Worm (Caenorhabditis elegans): ENCODE data around the gene sdz-20.

- TF ChIP-seq dao-5 (tag; optimal IDR thresholded peaks at IDR 0.05) (no peak), him-1 (tag; optimal IDR thresholded peaks at IDR 0.05) (no peak)
Measured at ce11 chrIII:13343562-13344139, 9.8 kb downstream of the sdz-20 start.
